Worm (Caenorhabditis elegans) whole organism, late embryonic: ENCODE results near the gene Y119D3B.14.

ENCODE experiments used
- C08G9.2 ChIP-seq: sonication (generic microtip); optimal IDR thresholded peaks from 2 replicates; lab custom pipeline; 2016; ENCODE audit warnings: mild to moderate bottlenecking, missing genetic modification characterization, moderate library complexity, missing compliant biosample characterization
- T23F11.4 ChIP-seq: fragments of 200-800 bp; sonication (Bioruptor generic); optimal IDR thresholded peaks from 2 replicates; lab custom pipeline; 2018; ENCODE audit warnings: mild to moderate bottlenecking, missing genetic modification characterization, missing compliant biosample characterization
- Y22D7AL.16 ChIP-seq: sonication (generic microtip); optimal IDR thresholded peaks from 2 replicates; lab custom pipeline; 2016; ENCODE audit warnings: missing genetic modification characterization, missing compliant biosample characterization
- ahr-1 ChIP-seq: sonication (generic microtip); optimal IDR thresholded peaks from 2 replicates; lab custom pipeline; 2016; ENCODE audit warnings: missing genetic modification characterization, missing compliant biosample characterization
- ceh-24 ChIP-seq: sonication (generic microtip); optimal IDR thresholded peaks from 2 replicates; lab custom pipeline; 2016; ENCODE audit warnings: mild to moderate bottlenecking, missing genetic modification characterization, missing compliant biosample characterization
- ceh-30 ChIP-seq: fragments of 150-350 bp; optimal IDR thresholded peaks from 2 replicates; lab custom pipeline; 2014; ENCODE audit warnings: missing biosample characterization, missing genetic modification characterization
- ceh-31 ChIP-seq: sonication (generic microtip); optimal IDR thresholded peaks from 2 replicates; lab custom pipeline; 2016; ENCODE audit warnings: missing genetic modification characterization, missing compliant biosample characterization
- ceh-48 ChIP-seq: sonication (generic microtip); optimal IDR thresholded peaks from 2 replicates; lab custom pipeline; 2016; ENCODE audit warnings: missing genetic modification characterization, inconsistent platforms, missing compliant biosample characterization
- ceh-6 ChIP-seq: fragments of 200-800 bp; sonication (Bioruptor generic); optimal IDR thresholded peaks from 2 replicates; lab custom pipeline; 2018; ENCODE audit warnings: mild to moderate bottlenecking, missing genetic modification characterization, missing compliant biosample characterization
- ceh-9 ChIP-seq: sonication (generic microtip); optimal IDR thresholded peaks from 2 replicates; lab custom pipeline; 2016; ENCODE audit warnings: mild to moderate bottlenecking, missing genetic modification characterization, inconsistent platforms, missing compliant biosample characterization
- che-1 ChIP-seq: sonication (generic microtip); optimal IDR thresholded peaks from 2 replicates; lab custom pipeline; 2016; ENCODE audit warnings: mild to moderate bottlenecking, missing genetic modification characterization, missing compliant biosample characterization
- dmd-4 ChIP-seq: sonication (generic microtip); optimal IDR thresholded peaks from 2 replicates; lab custom pipeline; 2016; ENCODE audit warnings: borderline replicate concordance, missing genetic modification characterization, missing compliant biosample characterization
- dve-1 ChIP-seq: sonication (generic microtip); optimal IDR thresholded peaks from 2 replicates; lab custom pipeline; 2017; ENCODE audit warnings: antibody characterized with exemption, mild to moderate bottlenecking, missing genetic modification characterization, missing compliant biosample characterization
- elt-2 ChIP-seq: sonication (generic microtip); optimal IDR thresholded peaks from 2 replicates; lab custom pipeline; 2016; ENCODE audit warnings: missing genetic modification reagents, missing genetic modification characterization, missing compliant biosample characterization
- eyg-1 ChIP-seq: sonication (generic microtip); optimal IDR thresholded peaks from 2 replicates; lab custom pipeline; 2016; ENCODE audit warnings: missing genotype, missing genetic modification characterization, missing compliant biosample characterization
- gmeb-2 ChIP-seq: sonication (generic microtip); optimal IDR thresholded peaks from 2 replicates; lab custom pipeline; 2016; ENCODE audit warnings: missing genetic modification characterization, inconsistent platforms, missing compliant biosample characterization
- hlh-30 ChIP-seq: sonication (generic microtip); optimal IDR thresholded peaks from 2 replicates; lab custom pipeline; 2017; ENCODE audit warnings: antibody characterized with exemption, missing genetic modification characterization, missing compliant biosample characterization; ENCODE audit not compliant: insufficient read depth
- hlh-6 ChIP-seq: sonication (generic microtip); optimal IDR thresholded peaks from 2 replicates; lab custom pipeline; 2016; ENCODE audit warnings: missing genotype, missing genetic modification characterization, missing compliant biosample characterization
- lim-6 ChIP-seq: sonication (generic microtip); optimal IDR thresholded peaks from 2 replicates; lab custom pipeline; 2016; ENCODE audit warnings: missing genetic modification characterization, missing compliant biosample characterization
- lin-11 ChIP-seq: fragments of 200-800 bp; sonication (Bioruptor generic); optimal IDR thresholded peaks from 2 replicates; lab custom pipeline; 2018; ENCODE audit warnings: mild to moderate bottlenecking, missing genetic modification characterization, missing compliant biosample characterization
- madf-2 ChIP-seq: sonication (generic microtip); optimal IDR thresholded peaks from 2 replicates; lab custom pipeline; 2017; ENCODE audit warnings: missing genetic modification characterization, missing compliant biosample characterization
- mec-3 ChIP-seq: sonication (generic microtip); optimal IDR thresholded peaks from 2 replicates; lab custom pipeline; 2016; ENCODE audit warnings: borderline replicate concordance, missing genetic modification characterization, missing compliant biosample characterization
- nhr-232 ChIP-seq: sonication (generic microtip); optimal IDR thresholded peaks from 2 replicates; lab custom pipeline; 2016; ENCODE audit warnings: missing genetic modification characterization, missing compliant biosample characterization
- pat-9 ChIP-seq: fragments of 200-800 bp; sonication (Bioruptor generic); optimal IDR thresholded peaks from 2 replicates; lab custom pipeline; 2018; ENCODE audit warnings: mild to moderate bottlenecking, missing genetic modification characterization, moderate library complexity, missing compliant biosample characterization
- pros-1 ChIP-seq: fragments of 150-350 bp; optimal IDR thresholded peaks from 2 replicates; lab custom pipeline; 2014; ENCODE audit warnings: missing biosample characterization, missing genetic modification reagents, missing genetic modification characterization
- ref-2 ChIP-seq: sonication (generic microtip); optimal IDR thresholded peaks from 2 replicates; lab custom pipeline; 2016; ENCODE audit warnings: missing genetic modification characterization, missing compliant biosample characterization
- rnt-1 ChIP-seq: sonication (generic microtip); optimal IDR thresholded peaks from 2 replicates; lab custom pipeline; 2016; ENCODE audit warnings: missing genetic modification characterization, missing compliant biosample characterization
- sdc-2 ChIP-seq: sonication (generic microtip); optimal IDR thresholded peaks from 2 replicates; lab custom pipeline; 2016; ENCODE audit warnings: missing genotype, missing genetic modification characterization, missing compliant biosample characterization
- sox-4 ChIP-seq: sonication (generic microtip); optimal IDR thresholded peaks from 2 replicates; lab custom pipeline; 2017; ENCODE audit warnings: mild to moderate bottlenecking, missing genetic modification characterization, inconsistent platforms, missing compliant biosample characterization
- syd-9 ChIP-seq: sonication (generic microtip); optimal IDR thresholded peaks from 2 replicates; lab custom pipeline; 2016; ENCODE audit warnings: mild to moderate bottlenecking, missing genetic modification characterization, moderate library complexity, missing compliant biosample characterization
- unc-3 ChIP-seq, 2 experiments: fragments of 200-800 bp in 1 of 2; sonication (Bioruptor generic) in 1 of 2; sonication (generic microtip) in 1 of 2; conservative IDR thresholded peaks in 1 of 2; optimal IDR thresholded peaks in 1 of 2; 2 replicates each; pipeline versions ENCODE4 v1.3.6 to Lab custom; 2016 to 2022; ENCODE audit warnings: missing compliant biosample characterization in 2 of 2, missing genetic modification characterization in 2 of 2, missing genetic modification reagents in 1 of 2
- unc-86 ChIP-seq: sonication (generic microtip); optimal IDR thresholded peaks from 2 replicates; lab custom pipeline; 2016; ENCODE audit warnings: missing genetic modification characterization, missing compliant biosample characterization
- zip-5 ChIP-seq: sonication (generic microtip); optimal IDR thresholded peaks from 2 replicates; lab custom pipeline; 2016; ENCODE audit warnings: missing genetic modification characterization, missing compliant biosample characterization
- ztf-16 ChIP-seq: sonication (generic microtip); optimal IDR thresholded peaks from 2 replicates; lab custom pipeline; 2017; ENCODE audit warnings: missing genetic modification characterization, missing compliant biosample characterization

The Y119D3B.14 gene

DNA sequence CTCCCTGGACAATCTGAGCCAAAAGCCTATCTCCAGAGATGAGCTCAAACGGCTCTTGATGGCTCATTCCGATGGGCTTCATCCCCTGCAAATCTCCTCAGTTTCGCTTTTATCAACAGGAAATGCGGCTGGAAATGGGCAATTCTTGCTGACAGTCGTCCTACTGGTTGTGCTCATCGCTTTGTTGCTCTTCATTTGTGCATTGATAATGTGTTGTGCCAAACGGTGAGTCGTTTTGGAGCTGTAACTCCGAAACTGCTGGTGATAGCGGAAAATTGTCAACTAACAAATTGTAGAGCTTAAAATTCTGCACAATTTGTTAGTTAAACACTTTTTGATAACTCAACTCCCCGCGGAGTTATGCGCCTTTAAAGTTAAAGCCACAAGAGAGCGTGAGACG is 14.6 kb downstream of the Y119D3B.14 start:
- TF ChIP-seq ceh-24 (tag; lab: Kevin White, UChicago) (no peak), eyg-1 (tag; lab: Kevin White, UChicago) (no peak)

DNA sequence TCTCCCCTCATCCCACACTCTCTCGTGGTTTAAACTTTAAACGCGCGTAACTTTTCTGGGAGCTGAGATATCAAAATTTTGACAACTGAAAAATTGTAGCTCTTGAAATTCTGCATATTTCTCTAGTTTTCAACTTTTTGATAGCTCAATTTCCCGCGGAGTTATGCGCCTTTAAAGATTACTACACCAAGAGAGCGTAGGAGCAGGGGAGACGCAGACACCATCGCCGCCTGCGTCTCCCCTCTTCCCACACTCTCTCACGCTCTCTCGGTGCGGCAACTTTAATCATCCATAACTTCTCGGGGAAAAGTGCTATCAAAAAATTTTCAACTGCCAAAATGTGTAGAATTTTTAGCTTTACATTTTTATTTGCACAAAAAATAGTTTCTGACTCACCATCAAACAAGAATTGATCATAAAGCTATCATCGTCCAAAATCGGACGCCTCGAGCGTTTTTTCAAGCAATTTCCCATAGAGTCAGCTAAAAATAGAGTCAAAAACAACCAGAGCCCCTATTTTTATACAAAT is 17.5 kb downstream of the Y119D3B.14 start, which contains the start of gene eak-3:
Gene eak-3 (minus strand): TSS at position 479 of the 529 bp plus-strand sequence.
- TF ChIP-seq ceh-30: no peak

DNA sequence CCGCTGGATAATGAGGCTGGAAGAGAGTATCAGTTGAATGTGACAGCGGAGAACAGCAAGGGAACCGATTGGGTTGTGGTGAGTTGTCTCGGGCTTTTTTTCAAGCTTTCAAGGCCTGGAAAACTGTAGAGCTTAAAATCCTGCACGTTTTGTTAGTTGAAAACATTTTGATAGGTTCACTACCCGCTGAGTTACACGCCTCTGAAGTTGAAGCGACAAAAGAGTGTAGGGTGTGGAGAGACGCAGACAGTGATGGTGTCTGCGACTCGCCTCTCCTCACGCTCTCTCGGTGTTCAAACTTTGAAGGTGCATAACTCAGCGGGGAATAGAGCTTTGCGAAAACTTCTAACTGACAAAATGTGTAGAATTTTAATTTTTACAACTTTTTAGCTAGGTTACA is 20.3 kb downstream of the Y119D3B.14 start:
- no peak for TF ChIP-seq ceh-30
- TF ChIP-seq hlh-6: no peak
- TF ChIP-seq Y22D7AL.16 (tag; lab: Kevin White, UChicago): no peak
- no peak for TF ChIP-seq sox-4 (tag; lab: Kevin White, UChicago)
- no peak for TF ChIP-seq ceh-6 (GFP tag; lab: Kevin White, UChicago)
- TF ChIP-seq lin-11: no peak
- TF ChIP-seq ceh-9 (tag; lab: Kevin White, UChicago): no peak
- TF ChIP-seq che-1 (tag; lab: Kevin White, UChicago): no peak
- no peak for TF ChIP-seq T23F11.4 (GFP tag; lab: Kevin White, UChicago)
- TF ChIP-seq hlh-30 (tag; lab: Kevin White, UChicago): no peak
- TF ChIP-seq, all 69 proteins: peak for 0

DNA sequence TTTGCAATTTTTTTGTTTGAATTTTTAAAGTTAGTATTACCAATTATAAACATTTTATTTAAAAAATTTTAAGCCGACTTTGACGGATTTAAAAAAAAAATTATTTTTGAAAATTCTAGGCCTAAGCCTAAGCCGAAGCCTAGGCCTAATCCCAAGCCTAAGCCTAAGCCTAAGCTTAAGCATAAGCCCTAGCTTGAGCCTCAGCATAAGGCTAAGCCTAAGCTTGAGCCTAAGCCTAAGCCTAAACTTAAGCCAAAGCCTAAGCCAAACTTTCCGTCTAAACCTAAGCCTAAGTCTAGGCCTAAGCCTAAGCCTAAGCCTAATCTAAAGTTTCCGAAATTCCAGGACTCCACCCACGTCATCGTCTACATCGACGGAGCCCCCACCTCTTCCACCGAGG is 24.0 kb downstream of the Y119D3B.14 start:
- no peak for TF ChIP-seq ref-2 (tag; lab: Kevin White, UChicago)
- peak; percentile 66 for TF ChIP-seq dve-1

DNA sequence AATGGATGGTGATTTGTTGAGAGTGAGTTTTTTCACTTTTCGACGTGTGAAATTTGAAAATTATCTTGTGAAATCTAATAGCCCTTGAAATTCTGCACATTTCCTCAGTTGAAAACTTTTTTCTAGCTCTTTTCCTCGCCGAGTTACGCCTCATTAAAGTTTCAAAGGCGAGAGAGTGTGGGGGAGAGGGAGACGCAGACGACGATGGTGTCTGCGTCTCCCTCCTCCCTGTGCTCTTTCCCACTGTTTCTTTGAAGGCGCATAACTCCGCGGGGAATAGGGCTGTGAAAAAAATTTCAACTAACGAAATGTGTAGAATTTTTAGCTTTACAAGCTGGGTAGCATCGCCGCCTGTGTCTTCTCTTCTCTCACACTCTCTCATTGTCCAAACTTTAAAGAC is 27.2 kb downstream of the Y119D3B.14 start:
- TF ChIP-seq ref-2 (tag; lab: Kevin White, UChicago) (no peak), pros-1 (tag; lab: Kevin White, UChicago) (no peak), dmd-4 (tag; lab: Kevin White, UChicago) (no peak), syd-9 (tag; lab: Kevin White, UChicago) (no peak)

DNA sequence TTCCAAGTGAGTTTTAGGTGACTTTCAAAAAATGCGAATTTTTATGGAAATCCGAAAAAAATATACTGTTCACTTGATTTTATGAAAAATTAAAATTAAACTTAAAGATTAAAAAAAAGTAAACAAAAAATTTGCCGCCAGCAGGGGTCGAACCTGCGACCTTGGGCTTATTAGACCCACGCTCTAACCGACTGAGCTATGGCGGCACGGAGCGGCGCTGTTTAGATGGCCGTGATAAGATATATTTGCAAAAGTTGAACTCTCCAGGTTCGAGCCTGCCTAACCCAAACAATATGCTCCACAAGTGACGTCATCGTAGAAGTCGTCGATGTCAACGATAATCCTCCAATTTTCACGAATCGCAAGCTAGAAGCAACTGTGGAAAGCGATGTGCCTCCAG is 28.9 kb downstream of the Y119D3B.14 start:
- TF ChIP-seq nhr-232 (tag; lab: Kevin White, UChicago) (no peak), unc-86 (tag; lab: Kevin White, UChicago) (no peak), lim-6 (tag; lab: Kevin White, UChicago) (no peak), pat-9 (tag; lab: Kevin White, UChicago) (no peak), unc-3 (GFP tag; conservative IDR thresholded peaks at IDR 0.05; lab: Robert Waterston, UW) (no peak), unc-3 (tag; optimal IDR thresholded peaks at IDR 0.05; lab: Kevin White, UChicago) (no peak), elt-2 (no peak), syd-9 (tag; lab: Kevin White, UChicago) (no peak), ceh-31 (tag; lab: Kevin White, UChicago) (no peak)

DNA sequence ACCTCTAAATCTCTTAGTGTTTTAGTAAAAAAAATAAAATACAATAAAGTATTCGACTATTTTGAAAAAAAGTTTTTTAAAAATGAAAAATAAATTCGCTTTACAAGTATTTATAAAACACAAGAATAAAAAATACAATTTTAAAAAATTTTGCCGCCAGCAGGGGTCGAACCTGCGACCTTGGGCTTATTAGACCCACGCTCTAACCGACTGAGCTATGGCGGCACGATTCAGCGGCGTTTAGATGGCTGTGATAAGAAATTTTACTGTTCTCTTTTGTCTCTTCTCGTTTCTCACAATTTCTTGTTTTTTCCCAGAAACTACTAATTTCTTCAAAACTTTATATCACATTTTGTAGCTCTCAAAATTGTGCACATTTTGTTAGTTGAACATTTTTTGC is 30.4 kb downstream of the Y119D3B.14 start:
- TF ChIP-seq mec-3 (no peak), zip-5 (no peak), sdc-2 (tag; lab: Kevin White, UChicago) (no peak), che-1 (tag; lab: Kevin White, UChicago) (no peak), gmeb-2 (no peak), C08G9.2 (tag; lab: Kevin White, UChicago) (no peak), nhr-232 (tag; lab: Kevin White, UChicago) (no peak), syd-9 (tag; lab: Kevin White, UChicago) (no peak), ceh-48 (tag; lab: Kevin White, UChicago) (no peak), ahr-1 (tag; lab: Kevin White, UChicago) (no peak), ceh-6 (GFP tag; lab: Kevin White, UChicago) (no peak), rnt-1 (no peak), ztf-16 (tag; lab: Kevin White, UChicago) (no peak), madf-2 (no peak), ceh-31 (tag; lab: Kevin White, UChicago) (no peak)
